Fruit fly (Drosophila melanogaster) whole organism, embryonic: ENCODE results near the gene Nost.

Experiments used
- Asciz ChIP-seq: fragments of 200-800 bp; sonication (Bioruptor generic); optimal IDR thresholded peaks from 2 replicates; lab custom pipeline; 2017; ENCODE audit warnings: missing biosample characterization, mild to moderate bottlenecking, missing genetic modification characterization, missing genetic modification reagents
- Bdp1 ChIP-seq: fragments of 200-800 bp; sonication (Bioruptor generic); optimal IDR thresholded peaks from 3 replicates; lab custom pipeline; 2016; ENCODE audit warnings: missing biosample characterization, missing genetic modification characterization
- Blimp-1 ChIP-seq: fragments of 200-800 bp; sonication (Bioruptor generic); optimal IDR thresholded peaks from 3 replicates; lab custom pipeline; 2018; ENCODE audit warnings: missing biosample characterization, missing genetic modification characterization, mild to moderate bottlenecking, moderate library complexity, missing genetic modification reagents
- BtbVII ChIP-seq: fragments of 200-800 bp; sonication (Bioruptor generic); optimal IDR thresholded peaks from 3 replicates; lab custom pipeline; 2017; ENCODE audit warnings: missing biosample characterization, mild to moderate bottlenecking, missing genetic modification characterization
- CG10274 ChIP-seq: fragments of 200-800 bp; sonication (Bioruptor generic); optimal IDR thresholded peaks from 3 replicates; lab custom pipeline; 2017; ENCODE audit warnings: missing biosample characterization, mild to moderate bottlenecking, missing genetic modification characterization
- CG10431 ChIP-seq: fragments of 200-800 bp; sonication (Bioruptor generic); optimal IDR thresholded peaks from 3 replicates; lab custom pipeline; 2018; ENCODE audit warnings: missing biosample characterization, mild to moderate bottlenecking, missing genetic modification characterization
- CG11093 ChIP-seq: fragments of 200-800 bp; sonication (Bioruptor generic); IDR thresholded peaks from 3 replicates; pipeline ENCODE4 v1.3.6; 2022; ENCODE audit warnings: missing biosample characterization, missing genetic modification characterization
- CG11398 ChIP-seq: fragments of 200-800 bp; sonication (Bioruptor generic); optimal IDR thresholded peaks from 2 replicates; lab custom pipeline; 2016; ENCODE audit warnings: missing biosample characterization, missing genetic modification characterization
- CG11695 ChIP-seq: fragments of 200-800 bp; sonication (Bioruptor generic); IDR thresholded peaks from 3 replicates; pipeline ENCODE4 v1.3.6; 2022; ENCODE audit warnings: missing biosample characterization, missing genetic modification characterization
- CG13287 ChIP-seq: fragments of 200-800 bp; sonication (Bioruptor generic); IDR thresholded peaks from 2 replicates; pipeline ENCODE4 v1.3.6; 2022; ENCODE audit warnings: missing biosample characterization, missing genetic modification characterization; ENCODE audit not compliant: partially characterized antibody
- CG13296 ChIP-seq: fragments of 200-800 bp; sonication (Bioruptor generic); optimal IDR thresholded peaks from 3 replicates; lab custom pipeline; 2018; ENCODE audit warnings: missing biosample characterization, mild to moderate bottlenecking, missing genetic modification characterization
- CG13894 ChIP-seq: fragments of 200-800 bp; sonication (Bioruptor generic); optimal IDR thresholded peaks from 3 replicates; lab custom pipeline; 2018; ENCODE audit warnings: missing biosample characterization, mild to moderate bottlenecking, missing genetic modification characterization, moderate library complexity
- CG17359 ChIP-seq: fragments of 200-800 bp; sonication (Bioruptor generic); optimal IDR thresholded peaks from 3 replicates; lab custom pipeline; 2018; ENCODE audit warnings: missing biosample characterization, mild to moderate bottlenecking, missing genetic modification characterization, moderate library complexity
- CG17912 ChIP-seq: fragments of 200-800 bp; sonication (Bioruptor generic); optimal IDR thresholded peaks from 2 replicates; lab custom pipeline; 2018; ENCODE audit warnings: missing biosample characterization, mild to moderate bottlenecking, missing genetic modification characterization
- CG18619 ChIP-seq: fragments of 200-800 bp; sonication (Bioruptor generic); optimal IDR thresholded peaks from 3 replicates; lab custom pipeline; 2017; ENCODE audit warnings: missing biosample characterization, mild to moderate bottlenecking, missing genetic modification characterization
- CG3726 ChIP-seq: fragments of 200-800 bp; sonication (Bioruptor generic); IDR thresholded peaks from 3 replicates; pipeline ENCODE4, ENCODE4 v1.3.6; 2022; ENCODE audit warnings: missing biosample characterization, missing genetic modification characterization
- CG4282 ChIP-seq: fragments of 200-800 bp; sonication (Bioruptor generic); optimal IDR thresholded peaks from 2 replicates; lab custom pipeline; 2016; ENCODE audit warnings: missing biosample characterization, missing genetic modification characterization
- CG43689 ChIP-seq: fragments of 200-800 bp; sonication (Bioruptor generic); IDR thresholded peaks from 2 replicates; pipeline ENCODE4 v1.3.6; 2022; ENCODE audit warnings: missing biosample characterization, missing genetic modification characterization
- CG4617 ChIP-seq: fragments of 200-800 bp; sonication (Bioruptor generic); optimal IDR thresholded peaks from 3 replicates; lab custom pipeline; 2016; ENCODE audit warnings: missing biosample characterization, missing genetic modification characterization, borderline replicate concordance
- CG4854 ChIP-seq: fragments of 200-800 bp; sonication (Bioruptor generic); optimal IDR thresholded peaks from 2 replicates; lab custom pipeline; 2016; ENCODE audit warnings: missing biosample characterization, missing genetic modification characterization, inconsistent platforms
- CG6175 ChIP-seq: fragments of 200-800 bp; sonication (Bioruptor generic); IDR thresholded peaks from 3 replicates; pipeline ENCODE4 v1.3.6; 2022; ENCODE audit warnings: missing biosample characterization, missing genetic modification characterization
- CG6765 ChIP-seq: fragments of 200-800 bp; sonication (Bioruptor generic); optimal IDR thresholded peaks from 3 replicates; lab custom pipeline; 2017; ENCODE audit warnings: missing biosample characterization, mild to moderate bottlenecking, missing genetic modification characterization
- CG7357 ChIP-seq: fragments of 200-800 bp; sonication (Bioruptor generic); IDR thresholded peaks from 3 replicates; pipeline ENCODE4 v1.3.6; 2022; ENCODE audit warnings: missing biosample characterization, missing genetic modification characterization
- CG7556 ChIP-seq: fragments of 200-800 bp; sonication (Bioruptor generic); optimal IDR thresholded peaks from 2 replicates; lab custom pipeline; 2017; ENCODE audit warnings: missing biosample characterization, mild to moderate bottlenecking, missing genetic modification characterization
- CG8290 ChIP-seq, 3 experiments: fragments of 200-800 bp; sonication (Bioruptor generic); optimal IDR thresholded peaks; 2 replicates each; lab custom pipeline; 2016 to 2019; ENCODE audit warnings: missing biosample characterization in 3 of 3, missing genetic modification characterization in 3 of 3, mild to moderate bottlenecking in 2 of 3, moderate library complexity in 1 of 3
- CG8924 ChIP-seq: fragments of 200-800 bp; optimal IDR thresholded peaks from 3 replicates; lab custom pipeline; 2019; ENCODE audit warnings: missing biosample characterization, mild to moderate bottlenecking, missing genetic modification characterization, moderate library complexity
- CG9797 ChIP-seq: fragments of 200-800 bp; sonication (Bioruptor generic); optimal IDR thresholded peaks from 3 replicates; lab custom pipeline; 2018; ENCODE audit warnings: missing biosample characterization, mild to moderate bottlenecking, missing genetic modification characterization
- D ChIP-seq, 2 experiments: fragments of 200-800 bp in 1 of 2; fragments of >200 bp in 1 of 2; sonication (Bioruptor generic) in 1 of 2; optimal IDR thresholded peaks; 2 replicates in 1 of 2; 3 replicates in 1 of 2; lab custom pipeline; 2017; ENCODE audit warnings: mild to moderate bottlenecking in 1 of 2, missing biosample characterization in 1 of 2, missing genetic modification characterization in 1 of 2, missing genetic modification reagents in 1 of 2
- Drgx ChIP-seq: fragments of 200-800 bp; sonication (Bioruptor generic); IDR thresholded peaks from 2 replicates; pipeline ENCODE4 v1.3.6; 2022; ENCODE audit warnings: missing biosample characterization, missing genetic modification characterization
- Elba2 ChIP-seq: fragments of 200-800 bp; sonication (Bioruptor generic); optimal IDR thresholded peaks from 3 replicates; lab custom pipeline; 2016; ENCODE audit warnings: missing biosample characterization, missing genetic modification characterization
- H15 ChIP-seq: fragments of 200-800 bp; sonication (Bioruptor generic); IDR thresholded peaks from 3 replicates; pipeline ENCODE4 v1.3.6; 2022; ENCODE audit warnings: missing biosample characterization, missing genetic modification characterization
- MTF-1 ChIP-seq: fragments of 200-800 bp; sonication (Bioruptor generic); optimal IDR thresholded peaks from 2 replicates; lab custom pipeline; 2018; ENCODE audit warnings: missing biosample characterization, mild to moderate bottlenecking, missing genetic modification characterization, borderline replicate concordance
- Mad ChIP-seq: fragments of 200-800 bp; sonication (Bioruptor generic); optimal IDR thresholded peaks from 2 replicates; lab custom pipeline; 2016; ENCODE audit warnings: missing biosample characterization, missing genetic modification characterization
- Med ChIP-seq: fragments of 200-800 bp; sonication (Bioruptor generic); peaks from one replicate; lab custom pipeline; 2016; ENCODE audit warnings: missing biosample characterization, missing genetic modification characterization, mild to moderate bottlenecking, inconsistent platforms, moderate library complexity
- Mrtf ChIP-seq: fragments of 200-800 bp; sonication (Bioruptor generic); IDR thresholded peaks from 3 replicates; pipeline ENCODE4 v1.3.6; 2022; ENCODE audit warnings: missing biosample characterization, missing genetic modification characterization
- Pdp1 ChIP-seq, 2 experiments: fragments of 200-800 bp; sonication (Bioruptor generic); optimal IDR thresholded peaks; 3 replicates each; lab custom pipeline; 2016; ENCODE audit warnings: missing biosample characterization in 2 of 2, missing genetic modification characterization in 2 of 2, mild to moderate bottlenecking in 1 of 2, moderate library complexity in 1 of 2
- Vsx1 ChIP-seq: fragments of 200-800 bp; sonication (Bioruptor generic); optimal IDR thresholded peaks from 2 replicates; lab custom pipeline; 2017; ENCODE audit warnings: missing biosample characterization, mild to moderate bottlenecking, missing genetic modification characterization, missing genetic modification reagents
- aop ChIP-seq: fragments of 200-800 bp; sonication (Bioruptor generic); IDR thresholded peaks from 2 replicates; pipeline ENCODE4 v1.3.6; 2022; ENCODE audit warnings: missing biosample characterization, missing genetic modification characterization
- ap ChIP-seq: fragments of 200-800 bp; sonication (Bioruptor generic); IDR thresholded peaks from 2 replicates; pipeline ENCODE4 v1.3.6; 2022; ENCODE audit warnings: missing biosample characterization, missing genetic modification characterization
- chm ChIP-seq: fragments of 200-800 bp; sonication (Bioruptor generic); IDR thresholded peaks from 2 replicates; pipeline ENCODE4 v1.3.6; 2022; ENCODE audit warnings: missing biosample characterization, missing genetic modification characterization
- ems ChIP-seq: fragments of 200-800 bp; sonication (Bioruptor generic); optimal IDR thresholded peaks from 3 replicates; lab custom pipeline; 2016; ENCODE audit warnings: missing biosample characterization, missing genetic modification characterization
- fru ChIP-seq: fragments of >200 bp; optimal IDR thresholded peaks from 2 replicates; lab custom pipeline; 2017
- fu2 ChIP-seq: fragments of 200-800 bp; sonication (Bioruptor generic); optimal IDR thresholded peaks from 2 replicates; lab custom pipeline; 2016; ENCODE audit warnings: missing biosample characterization, missing genetic modification characterization
- gsb ChIP-seq: fragments of 200-800 bp; sonication (Bioruptor generic); IDR thresholded peaks from 2 replicates; pipeline ENCODE4 v1.3.6; 2022; ENCODE audit warnings: missing biosample characterization, missing genetic modification characterization
- gsb-n ChIP-seq: fragments of 200-800 bp; sonication (Bioruptor generic); optimal IDR thresholded peaks from 3 replicates; lab custom pipeline; 2018; ENCODE audit warnings: missing biosample characterization, mild to moderate bottlenecking, missing genetic modification characterization
- insv ChIP-seq, 2 experiments: fragments of 200-800 bp; sonication (Bioruptor generic); optimal IDR thresholded peaks; 3 replicates each; lab custom pipeline; 2016 to 2018; ENCODE audit warnings: missing biosample characterization in 2 of 2, missing genetic modification characterization in 2 of 2
- lmd ChIP-seq: fragments of 200-800 bp; sonication (Bioruptor generic); IDR thresholded peaks from 2 replicates; pipeline ENCODE4 v1.3.6; 2022; ENCODE audit warnings: missing biosample characterization, missing genetic modification characterization
- nerfin-2 ChIP-seq: fragments of 200-800 bp; sonication (Bioruptor generic); IDR thresholded peaks from 2 replicates; pipeline ENCODE4 v1.3.6; 2022; ENCODE audit warnings: missing biosample characterization, missing genetic modification characterization; ENCODE audit not compliant: partially characterized antibody
- odd ChIP-seq: fragments of 200-800 bp; sonication (Bioruptor generic); optimal IDR thresholded peaks from 2 replicates; lab custom pipeline; 2017; ENCODE audit warnings: missing biosample characterization, mild to moderate bottlenecking, missing genetic modification characterization
- vvl ChIP-seq: fragments of 200-800 bp; sonication (Bioruptor generic); IDR thresholded peaks from 2 replicates; pipeline ENCODE4 v1.3.6; 2022; ENCODE audit warnings: missing biosample characterization, missing genetic modification characterization
- z ChIP-seq: fragments of 200-800 bp; sonication (Bioruptor generic); IDR thresholded peaks from 3 replicates; pipeline ENCODE4 v1.3.6; 2022; ENCODE audit warnings: missing biosample characterization, missing genetic modification characterization

The Nost gene

DNA sequence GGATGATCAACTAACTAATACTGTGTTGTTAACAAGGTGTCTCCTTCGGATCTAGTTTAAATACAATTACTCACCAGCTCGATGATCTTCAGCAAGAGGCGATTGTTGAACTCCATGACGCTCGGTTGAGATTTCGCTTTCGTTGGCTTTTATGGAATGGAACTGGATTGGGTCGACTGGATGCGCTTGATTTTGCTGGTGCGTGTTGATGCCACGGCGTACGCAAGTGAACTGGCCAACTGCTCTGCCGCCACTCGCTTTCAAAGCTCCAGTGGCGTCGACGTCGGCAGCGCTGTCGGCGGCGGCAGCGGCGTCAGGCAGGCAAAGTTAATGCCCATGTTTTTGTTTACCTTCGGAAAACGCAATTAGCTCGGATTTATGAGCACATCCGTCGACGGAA is 48.3 kb downstream of the Nost start, which contains the start of gene CG44325 (continued):
- TF ChIP-seq ap (GFP tag; lab: Robert Waterston, UW): peak; percentile 30; the same call in 1 of the 2 replicates
- no peak for TF ChIP-seq CG17359 (tag; lab: Kevin White, UChicago)
- no peak for TF ChIP-seq gsb-n (tag; lab: Kevin White, UChicago)
- peak; percentile 58; the same call in 1 of the 2 replicates for TF ChIP-seq vvl
- TF ChIP-seq Elba2 (GFP tag; lab: Kevin White, UChicago): no peak
- TF ChIP-seq CG43689: no peak
- no peak for TF ChIP-seq insv (GFP tag; optimal IDR thresholded peaks at IDR 0.05; lab: Kevin White, UChicago)
- no peak for TF ChIP-seq nerfin-2 (GFP tag; lab: Robert Waterston, UW)
- TF ChIP-seq ems (GFP tag; lab: Kevin White, UChicago): no peak
- no peak for TF ChIP-seq BtbVII (GFP tag; lab: Kevin White, UChicago)
- peak; percentile 97 for TF ChIP-seq Blimp-1 (GFP tag; lab: Kevin White, UChicago)
- TF ChIP-seq CG4854 (GFP tag; lab: Kevin White, UChicago): no peak
- no peak for TF ChIP-seq CG9797
- no peak for TF ChIP-seq CG17912 (GFP tag; lab: Kevin White, UChicago)
- peak; percentile 32 for TF ChIP-seq MTF-1 (GFP tag; lab: Kevin White, UChicago)
- no peak for TF ChIP-seq CG8290 (GFP tag; optimal IDR thresholded peaks at IDR 0.05; lab: Kevin White, UChicago)
- peak in 1 of 2 experiments; percentile 70 for TF ChIP-seq CG8290 (tag; optimal IDR thresholded peaks at IDR 0.05; lab: Kevin White, UChicago)
- no peak for TF ChIP-seq CG10431 (GFP tag; lab: Kevin White, UChicago)
- no peak for TF ChIP-seq CG7556 (GFP tag; lab: Kevin White, UChicago)
- TF ChIP-seq Pdp1 (GFP tag; optimal IDR thresholded peaks at IDR 0.05; lab: Kevin White, UChicago): peak in 1 of 2 experiments; percentile 12
- TF ChIP-seq fu2 (GFP tag; lab: Kevin White, UChicago): no peak
- TF ChIP-seq Drgx: no peak
- no peak for TF ChIP-seq gsb
- no peak for TF ChIP-seq lmd
- peak; percentile 15 for TF ChIP-seq CG8924 (tag; lab: Kevin White, UChicago)
- peak; percentile 65; the same call in 1 of the 3 replicates for TF ChIP-seq CG6175
- TF ChIP-seq CG11695: no peak
- no peak for TF ChIP-seq Asciz (GFP tag; lab: Kevin White, UChicago)
- TF ChIP-seq CG4282: no peak
- TF ChIP-seq fru (lab: Kevin White, UChicago): no peak
- no peak for TF ChIP-seq H15 (GFP tag; lab: Robert Waterston, UW)
- peak; percentile 75 for TF ChIP-seq chm (GFP tag; lab: Robert Waterston, UW)
- TF ChIP-seq CG7357 (GFP tag; lab: Robert Waterston, UW): no peak
- peak; percentile 44 for TF ChIP-seq CG6765
- peak; percentile 45 for TF ChIP-seq CG13894
- peak; percentile 88 for TF ChIP-seq Med (GFP tag; lab: Kevin White, UChicago)
- TF ChIP-seq CG13296 (GFP tag; lab: Kevin White, UChicago): peak; percentile 34
- TF ChIP-seq aop (GFP tag; lab: Robert Waterston, UW): no peak
- no peak for TF ChIP-seq CG10274 (GFP tag; lab: Kevin White, UChicago)
- TF ChIP-seq CG11398: peak; percentile 16
- TF ChIP-seq odd: peak; percentile 30
- no peak for TF ChIP-seq Bdp1 (GFP tag; lab: Kevin White, UChicago)
- no peak for TF ChIP-seq CG11093 (GFP tag; lab: Robert Waterston, UW)
- TF ChIP-seq Vsx1 (GFP tag; lab: Kevin White, UChicago): peak; percentile 25
- TF ChIP-seq Mad: no peak
- no peak for TF ChIP-seq D (optimal IDR thresholded peaks at IDR 0.05; lab: Kevin White, UChicago)
- no peak for TF ChIP-seq D (GFP tag; optimal IDR thresholded peaks at IDR 0.05; lab: Kevin White, UChicago)
- TF ChIP-seq CG13287 (GFP tag; lab: Robert Waterston, UW): peak; percentile 31; the same call in 1 of the 2 replicates
- TF ChIP-seq CG18619: no peak
- no peak for TF ChIP-seq z (GFP tag; lab: Robert Waterston, UW)
- TF ChIP-seq CG3726 (GFP tag; lab: Robert Waterston, UW): no peak
- no peak for TF ChIP-seq CG4617 (GFP tag; lab: Kevin White, UChicago)
- TF ChIP-seq Mrtf (GFP tag; lab: Robert Waterston, UW): no peak
